Fruit fly (Drosophila melanogaster): ENCODE results near the gene CG6040.

dm6 chr3R:19108126-19108525, 11.4 kb downstream of the CG6040 start:
- TF ChIP-seq CG11617 (GFP tag; optimal IDR thresholded peaks at IDR 0.05), result no peak
- TF ChIP-seq pad (GFP tag; optimal IDR thresholded peaks at IDR 0.05), result no peak

All from whole organism, adult.